Fruit fly (Drosophila melanogaster): ENCODE results near the gene CG32079.

The CG32079 gene

DNA sequence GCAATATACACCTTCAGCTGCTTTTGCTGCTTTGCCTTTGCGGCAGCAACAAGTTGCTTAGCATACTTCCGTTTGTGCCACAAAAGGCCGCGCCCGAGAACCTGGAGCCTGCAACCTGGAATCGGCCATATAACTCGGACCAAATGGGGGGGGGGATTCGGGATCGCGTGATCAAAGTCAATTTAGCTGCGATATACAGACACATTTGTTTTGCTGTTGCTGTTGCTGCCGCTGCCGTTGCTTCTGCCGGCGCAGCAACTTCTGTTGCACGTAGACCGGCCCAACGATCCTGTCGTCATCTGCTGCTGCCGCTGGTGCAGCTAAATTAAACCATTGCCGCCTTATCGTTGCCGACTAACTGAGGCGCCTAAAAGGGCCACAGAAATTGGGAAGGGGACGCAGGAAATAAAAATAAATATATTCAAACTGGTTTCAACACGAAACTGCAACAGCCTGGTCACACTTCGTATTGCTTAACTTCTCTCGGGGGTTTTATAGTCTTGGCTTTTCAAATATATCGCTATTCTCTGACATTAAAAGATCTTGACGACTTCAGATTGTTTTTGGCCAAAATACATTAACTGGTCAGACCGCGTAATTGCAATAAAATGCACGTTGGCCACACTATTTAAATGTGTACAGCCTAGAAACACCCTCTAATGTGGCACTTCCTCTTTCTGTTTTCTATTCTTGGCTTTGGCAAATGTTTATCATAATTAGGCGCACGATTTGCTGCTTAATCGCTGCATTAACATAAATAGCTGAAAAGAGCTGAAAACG, 33.9 kb upstream of the CG32079 start:
- TF ChIP-seq CG16779 (tag; optimal IDR thresholded peaks at IDR 0.05) (no peak), CG6854 (GFP tag; optimal IDR thresholded peaks at IDR 0.05) (no peak), Hr38 (GFP tag; optimal IDR thresholded peaks at IDR 0.05) (no peak), svp (GFP tag) (peak; percentile 36), Sox15 (GFP tag; optimal IDR thresholded peaks at IDR 0.05) (no peak), Sox14 (GFP tag; optimal IDR thresholded peaks at IDR 0.05) (no peak), Sox102F (GFP tag; optimal IDR thresholded peaks at IDR 0.05) (no peak), ss (GFP tag; optimal IDR thresholded peaks at IDR 0.05) (peak; percentile 14 to 99), fd85E (GFP tag; optimal IDR thresholded peaks at IDR 0.05) (no peak), vri (GFP tag; optimal IDR thresholded peaks at IDR 0.05) (no peak), fkh (GFP tag; optimal IDR thresholded peaks at IDR 0.05) (no peak), CG1621 (tag; optimal IDR thresholded peaks at IDR 0.05) (no peak), Gug (GFP tag; IDR thresholded peaks at IDR 0.05) (no peak), Smox (GFP tag; optimal IDR thresholded peaks at IDR 0.05) (no peak), lz (GFP tag; optimal IDR thresholded peaks at IDR 0.05) (no peak), Lpt (GFP tag; optimal IDR thresholded peaks at IDR 0.05) (no peak), Eip78C (GFP tag) (peak; percentile 33), cyc (GFP tag; optimal IDR thresholded peaks at IDR 0.05) (no peak), CG10631 (GFP tag; optimal IDR thresholded peaks at IDR 0.05) (no peak)

DNA sequence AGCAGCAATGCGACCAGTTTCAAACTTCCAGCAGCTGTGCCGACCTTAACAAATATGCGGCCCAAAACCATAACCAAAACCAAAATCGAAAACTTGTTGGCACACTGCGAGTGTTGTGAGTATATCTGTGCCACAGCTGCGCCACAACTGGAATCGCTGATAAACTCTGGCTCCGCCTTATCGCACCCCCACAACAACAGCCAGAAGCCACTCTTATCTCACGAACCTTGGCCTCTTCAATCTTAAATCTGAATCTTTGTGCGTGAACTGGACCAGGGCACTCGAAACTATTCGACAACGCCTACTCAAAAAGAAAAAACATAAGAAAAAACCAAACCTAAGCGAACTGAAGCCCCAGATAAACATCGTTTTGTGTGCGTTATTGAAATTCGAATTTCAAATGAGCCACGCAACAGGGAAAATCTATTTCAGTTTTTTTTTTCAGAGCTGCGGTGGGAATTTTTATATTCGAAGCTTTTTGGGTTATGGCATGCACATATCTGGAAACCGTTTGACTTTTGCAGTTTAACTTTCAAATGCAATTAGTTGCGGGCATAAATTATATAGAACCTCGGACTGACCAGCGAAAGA, 28.0 kb upstream of the CG32079 start:
- no peak for TF ChIP-seq pdm3 (GFP tag; optimal IDR thresholded peaks at IDR 0.05)
- no peak for TF ChIP-seq CG32006 (GFP tag; optimal IDR thresholded peaks at IDR 0.05)
- TF ChIP-seq CG6163 (GFP tag; IDR thresholded peaks at IDR 0.05): no peak
- no peak for TF ChIP-seq Hr39 (GFP tag; optimal IDR thresholded peaks at IDR 0.05)
- no peak for TF ChIP-seq dac (GFP tag; optimal IDR thresholded peaks at IDR 0.05)
- TF ChIP-seq svp (GFP tag): peak; percentile 97
- no peak for TF ChIP-seq CG9139 (GFP tag; optimal IDR thresholded peaks at IDR 0.05)
- TF ChIP-seq CG11294 (GFP tag; IDR thresholded peaks at IDR 0.05): 0 out of 2 replicates have a peak, but pooled peaks have one; percentile 6
- TF ChIP-seq net (GFP tag; optimal IDR thresholded peaks at IDR 0.05): no peak

DNA sequence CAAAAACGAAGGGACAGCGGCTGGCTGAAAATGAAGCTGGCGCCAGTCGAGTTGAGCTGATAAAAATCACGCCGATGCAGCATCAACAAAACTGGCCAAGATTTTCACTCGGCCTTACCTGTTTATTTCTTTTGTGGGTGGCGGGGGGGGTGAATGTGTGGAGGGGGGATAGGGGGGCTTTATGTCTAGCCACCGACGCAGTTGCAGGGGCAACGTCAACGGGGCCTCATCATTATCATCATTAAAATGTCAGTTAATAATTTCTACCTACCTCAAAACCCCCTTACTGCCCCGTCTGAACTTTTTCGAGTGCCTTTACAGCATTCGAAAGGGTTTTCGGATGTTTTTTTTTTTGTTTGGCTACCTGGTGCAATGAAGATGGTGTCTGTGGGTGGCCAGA, 25.8 kb upstream of the CG32079 start:
- TF ChIP-seq Sox15 (GFP tag; optimal IDR thresholded peaks at IDR 0.05): no peak
- no peak for TF ChIP-seq CG32006 (GFP tag; optimal IDR thresholded peaks at IDR 0.05)
- TF ChIP-seq acj6 (GFP tag; optimal IDR thresholded peaks at IDR 0.05): no peak
- no peak for TF ChIP-seq Hr39 (GFP tag; optimal IDR thresholded peaks at IDR 0.05)
- no peak for TF ChIP-seq CG8632 (GFP tag; optimal IDR thresholded peaks at IDR 0.05)
- no peak for TF ChIP-seq CG3919 (GFP tag; optimal IDR thresholded peaks at IDR 0.05)
- no peak for TF ChIP-seq CG10631 (GFP tag; optimal IDR thresholded peaks at IDR 0.05)
- TF ChIP-seq Smox (GFP tag; optimal IDR thresholded peaks at IDR 0.05): no peak
- no peak for TF ChIP-seq dsx (GFP tag; optimal IDR thresholded peaks at IDR 0.05; ENCODE audit: poor library complexity, severe bottlenecking)
- TF ChIP-seq CG6792 (GFP tag; optimal IDR thresholded peaks at IDR 0.05): no peak
- no peak for TF ChIP-seq fd85E (GFP tag; optimal IDR thresholded peaks at IDR 0.05)
- TF ChIP-seq Eip75B (GFP tag; optimal IDR thresholded peaks at IDR 0.05): no peak
- no peak for TF ChIP-seq Ets21C (GFP tag; optimal IDR thresholded peaks at IDR 0.05)
- no peak for TF ChIP-seq CG6276 (GFP tag; optimal IDR thresholded peaks at IDR 0.05)
- no peak for TF ChIP-seq Met (GFP tag; optimal IDR thresholded peaks at IDR 0.05)

dm6 chr3L:11001719-11002118, 23.6 kb upstream of the CG32079 start:
- TF ChIP-seq acj6 (GFP tag; optimal IDR thresholded peaks at IDR 0.05) (no peak), Sox14 (GFP tag; optimal IDR thresholded peaks at IDR 0.05) (no peak), fkh (GFP tag; optimal IDR thresholded peaks at IDR 0.05) (no peak), salr (GFP tag; optimal IDR thresholded peaks at IDR 0.05) (no peak), lz (GFP tag; optimal IDR thresholded peaks at IDR 0.05) (no peak), CG6792 (GFP tag; optimal IDR thresholded peaks at IDR 0.05) (no peak), CG11902 (GFP tag; optimal IDR thresholded peaks at IDR 0.05) (no peak)
